Worm (Caenorhabditis elegans): Measurements from ENCODE around the gene cpt-6.

Gene cpt-6

ce11 chrV:6453122-6453521 is 40.6 kb downstream of the cpt-6 start, which contains the start of gene acl-9:
Gene acl-9 (plus strand): TSS chrV:6453226.
- TF ChIP-seq fkh-6 (tag; optimal IDR thresholded peaks at IDR 0.05) (no peak), pros-1 (tag; optimal IDR thresholded peaks at IDR 0.05) (no peak), lim-6 (tag; optimal IDR thresholded peaks at IDR 0.05) (no peak), pha-4 (tag; optimal IDR thresholded peaks at IDR 0.05) (no peak), pag-3 (tag; optimal IDR thresholded peaks at IDR 0.05; ENCODE audit: borderline replicate concordance) (no peak), ceh-14 (tag; optimal IDR thresholded peaks at IDR 0.05) (no peak)

- TF ChIP-seq dve-1 (tag; optimal IDR thresholded peaks at IDR 0.05) (no peak), ceh-48 (tag; optimal IDR thresholded peaks at IDR 0.05) (peak; percentile 33), T23F11.4 (GFP tag; optimal IDR thresholded peaks at IDR 0.05) (no peak), mec-3 (tag; optimal IDR thresholded peaks at IDR 0.05; ENCODE audit: borderline replicate concordance) (no peak), unc-55 (GFP tag; optimal IDR thresholded peaks at IDR 0.05) (no peak)
Measured at ce11 chrV:6450129-6451011, 43.4 kb downstream of the cpt-6 start, which contains the start of gene acl-8. Gene acl-8 (plus strand): TSS chrV:6450870.

- no peak for TF ChIP-seq pqm-1 (tag; optimal IDR thresholded peaks at IDR 0.05)
- no peak for TF ChIP-seq ttx-3 (tag; optimal IDR thresholded peaks at IDR 0.05)
- TF ChIP-seq sdc-2 (tag; optimal IDR thresholded peaks at IDR 0.05) = no peak
- TF ChIP-seq unc-3 (GFP tag; conservative IDR thresholded peaks at IDR 0.05) = no peak
- TF ChIP-seq unc-3 (tag; optimal IDR thresholded peaks at IDR 0.05) = no peak
- TF ChIP-seq fax-1 (tag; optimal IDR thresholded peaks at IDR 0.05) = no peak
- TF ChIP-seq tbx-2 (tag; optimal IDR thresholded peaks at IDR 0.05) = no peak
- no peak for TF ChIP-seq eyg-1 (tag; optimal IDR thresholded peaks at IDR 0.05)
- TF ChIP-seq nhr-232 (tag; optimal IDR thresholded peaks at IDR 0.05) = no peak
- TF ChIP-seq dve-1 (tag; optimal IDR thresholded peaks at IDR 0.05) = no peak
- no peak for TF ChIP-seq Y22D7AL.16 (tag; optimal IDR thresholded peaks at IDR 0.05)
- no peak for TF ChIP-seq ceh-19 (GFP tag; optimal IDR thresholded peaks at IDR 0.05)
- no peak for TF ChIP-seq ceh-48 (tag; optimal IDR thresholded peaks at IDR 0.05)
- no peak for TF ChIP-seq C08G9.2 (tag; optimal IDR thresholded peaks at IDR 0.05)
- no peak for TF ChIP-seq rnt-1 (tag; optimal IDR thresholded peaks at IDR 0.05)
- TF ChIP-seq pax-1 (tag; optimal IDR thresholded peaks at IDR 0.05) = no peak
- TF ChIP-seq ama-1 (optimal IDR thresholded peaks at IDR 0.05) = no peak
- TF ChIP-seq pros-1 (tag; optimal IDR thresholded peaks at IDR 0.05) = no peak
- TF ChIP-seq syd-9 (tag; optimal IDR thresholded peaks at IDR 0.05) = no peak
- TF ChIP-seq hlh-8 (tag; optimal IDR thresholded peaks at IDR 0.05) = no peak
Measured at ce11 chrV:6448356-6448755, 45.4 kb downstream of the cpt-6 start, which contains the start of gene fbxa-196. Gene fbxa-196 (plus strand): TSS chrV:6448656.

ce11 chrV:6442037-6442436 is 51.7 kb downstream of the cpt-6 start, which contains the start of gene T05H4.3:
Gene T05H4.3 (plus strand): TSS chrV:6442337.
- no peak for TF ChIP-seq fkh-10 (GFP tag; optimal IDR thresholded peaks at IDR 0.05)
- TF ChIP-seq tbx-2 (tag; optimal IDR thresholded peaks at IDR 0.05) = no peak
- no peak for TF ChIP-seq ceh-6 (GFP tag; optimal IDR thresholded peaks at IDR 0.05)

ce11 chrV:6441613-6442012 is 52.1 kb downstream of the cpt-6 start, which contains the start of gene T05H4.15:
Gene T05H4.15 (minus strand): TSS chrV:6441713.
- TF ChIP-seq ref-2 (tag; optimal IDR thresholded peaks at IDR 0.05) (no peak), ceh-18 (tag; optimal IDR thresholded peaks at IDR 0.05) (no peak), ceh-45 (GFP tag; IDR thresholded peaks at IDR 0.05) (no peak), mec-3 (tag; optimal IDR thresholded peaks at IDR 0.05; ENCODE audit: borderline replicate concordance) (no peak), ceh-2 (tag; optimal IDR thresholded peaks at IDR 0.05) (no peak), sox-2 (GFP tag; IDR thresholded peaks at IDR 0.05) (no peak), hlh-6 (tag; optimal IDR thresholded peaks at IDR 0.05) (no peak), ets-4 (tag; optimal IDR thresholded peaks at IDR 0.05) (no peak), che-1 (tag; optimal IDR thresholded peaks at IDR 0.05) (no peak), lim-6 (tag; optimal IDR thresholded peaks at IDR 0.05) (no peak), T23F11.4 (GFP tag; optimal IDR thresholded peaks at IDR 0.05) (no peak), zip-5 (tag; optimal IDR thresholded peaks at IDR 0.05) (no peak), K02D7.2 (tag; optimal IDR thresholded peaks at IDR 0.05) (no peak), hlh-8 (tag; optimal IDR thresholded peaks at IDR 0.05) (no peak), dmd-4 (tag; optimal IDR thresholded peaks at IDR 0.05; ENCODE audit: borderline replicate concordance) (no peak), nhr-11 (tag; optimal IDR thresholded peaks at IDR 0.05) (no peak), odd-2 (tag; optimal IDR thresholded peaks at IDR 0.05) (no peak), Y22D7AL.16 (tag; optimal IDR thresholded peaks at IDR 0.05) (no peak)

All from whole organism, late embryonic.